Fruit fly (Drosophila melanogaster) whole organism, pupa: ENCODE results near the gene Irk3.

Source experiments
- CG12605 ChIP-seq: fragments of 200-800 bp; sonication (Bioruptor generic); IDR thresholded peaks from 2 replicates; pipeline ENCODE4 v1.3.6; 2022; ENCODE audit warnings: missing biosample characterization, missing genetic modification characterization
- CG13204 ChIP-seq: fragments of 200-800 bp; sonication (Bioruptor generic); optimal IDR thresholded peaks from 2 replicates; lab custom pipeline; 2018; ENCODE audit warnings: missing biosample characterization, mild to moderate bottlenecking, missing genetic modification characterization, moderate library complexity
- CG15710 ChIP-seq: fragments of 200-800 bp; sonication (Bioruptor generic); optimal IDR thresholded peaks from 2 replicates; lab custom pipeline; 2018; ENCODE audit warnings: missing biosample characterization, mild to moderate bottlenecking, missing genetic modification characterization, moderate library complexity
- CG17806 ChIP-seq: fragments of 200-800 bp; sonication (Bioruptor generic); optimal IDR thresholded peaks from 2 replicates; lab custom pipeline; 2018; ENCODE audit warnings: missing biosample characterization, mild to moderate bottlenecking, missing genetic modification characterization, moderate library complexity
- CG32121 ChIP-seq: fragments of 200-800 bp; sonication (Bioruptor generic); IDR thresholded peaks from 2 replicates; pipeline ENCODE4 v1.3.6; 2022; ENCODE audit warnings: missing biosample characterization, missing genetic modification characterization
- CG8301 ChIP-seq: fragments of 200-800 bp; sonication (Bioruptor generic); optimal IDR thresholded peaks from 2 replicates; lab custom pipeline; 2018; ENCODE audit warnings: missing biosample characterization, mild to moderate bottlenecking, missing genetic modification characterization
- CG9948 ChIP-seq: fragments of 200-800 bp; sonication (Bioruptor generic); optimal IDR thresholded peaks from 2 replicates; lab custom pipeline; 2018; ENCODE audit warnings: missing biosample characterization, mild to moderate bottlenecking, missing genetic modification characterization, moderate library complexity
- D1 ChIP-seq: fragments of 200-800 bp; sonication (Bioruptor generic); optimal IDR thresholded peaks from 2 replicates; lab custom pipeline; 2018; ENCODE audit warnings: missing biosample characterization, mild to moderate bottlenecking, missing genetic modification characterization, moderate library complexity
- Ets98B ChIP-seq: fragments of 200-800 bp; sonication (Bioruptor generic); IDR thresholded peaks from 2 replicates; pipeline ENCODE4 v1.3.6; 2022; ENCODE audit warnings: missing biosample characterization, missing genetic modification characterization
- Pif1B ChIP-seq: fragments of 200-800 bp; sonication (Bioruptor generic); optimal IDR thresholded peaks from 3 replicates; lab custom pipeline; 2016; ENCODE audit warnings: missing biosample characterization, missing genetic modification characterization
- Snoo ChIP-seq: fragments of 200-800 bp; sonication (Bioruptor generic); optimal IDR thresholded peaks from 3 replicates; lab custom pipeline; 2017; ENCODE audit warnings: missing biosample characterization, mild to moderate bottlenecking, missing genetic modification characterization, inconsistent platforms
- fd96Ca ChIP-seq: fragments of 200-800 bp; sonication (Bioruptor generic); IDR thresholded peaks from 3 replicates; pipeline ENCODE4 v1.3.6; 2022; ENCODE audit warnings: missing biosample characterization, missing genetic modification characterization
- rn ChIP-seq: fragments of 200-800 bp; sonication (Bioruptor generic); IDR thresholded peaks from 2 replicates; pipeline ENCODE4 v1.3.6; 2022; ENCODE audit warnings: missing biosample characterization, missing genetic modification characterization

dm6 chr2L:18752038-18752437, 38.5 kb upstream of the Irk3 start:
- TF ChIP-seq CG15710 (tag; lab: Kevin White, UChicago), result no peak
- TF ChIP-seq CG13204 (GFP tag; lab: Kevin White, UChicago), result no peak
- TF ChIP-seq rn, result peak; percentile 73; the same call in 1 of the 2 replicates
- TF ChIP-seq D1, result peak; percentile 27
- TF ChIP-seq CG8301, result peak; percentile 83
- peak; percentile 29 for TF ChIP-seq Pif1B (GFP tag; lab: Kevin White, UChicago)
- TF ChIP-seq Ets98B (GFP tag; lab: Robert Waterston, UW), result peak; percentile 64
- peak; percentile 77 for TF ChIP-seq CG32121
- TF ChIP-seq fd96Ca, result peak; percentile 81; the same call in 2 of the 3 replicates
- TF ChIP-seq CG9948, result peak; percentile 59
- TF ChIP-seq CG12605 (GFP tag; lab: Robert Waterston, UW), result no peak; the same call in 1 of the 2 replicates
- no peak for TF ChIP-seq Snoo (tag; lab: Kevin White, UChicago)
- peak; percentile 42 for TF ChIP-seq CG17806
